Worm (Caenorhabditis elegans) whole organism, dauer: ENCODE measurements around the gene Y51A2A.6.
"Not testable (repeated sequence)": the region's sequence is repeated elsewhere in the genome, so short reads cannot be mapped to it uniquely, and the experiment has no call there.

Experiments
- unc-62 ChIP-seq: sonication (generic microtip); optimal IDR thresholded peaks from 2 replicates; lab custom pipeline; 2017; ENCODE audit warnings: missing biosample characterization, missing genetic modification reagents, missing genetic modification characterization

The Y51A2A.6 gene

ce11 chrV:18302414-18302813 lies at the start of gene Y51A2A.6:
Y51A2A.6 (plus strand) TSS chrV:18302714.
- TF ChIP-seq unc-62 (GFP tag; lab: Kevin White, UChicago) = not testable (repeated sequence)

DNA sequence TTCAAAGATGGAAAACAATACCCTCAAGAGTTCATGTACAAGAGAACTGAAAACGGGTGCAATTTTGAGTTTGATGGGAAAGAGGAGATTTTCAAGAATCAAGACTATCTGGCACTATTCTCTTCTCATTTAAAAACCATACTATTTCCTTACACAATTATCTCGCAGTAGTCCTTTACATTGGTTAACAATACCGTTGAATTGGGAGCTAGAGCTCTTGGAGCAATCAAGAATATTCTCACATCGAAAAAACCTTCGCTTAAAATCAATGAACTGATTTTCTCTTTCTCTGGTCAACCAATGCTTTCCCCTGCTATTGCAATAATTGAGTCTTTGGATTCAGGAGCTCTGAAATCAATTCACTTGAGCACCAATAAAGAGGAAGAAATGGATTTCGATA lies 49.0 kb upstream of the Y51A2A.6 start, which contains the start of gene R10E8.2:
Gene R10E8.2, plus strand, starts transcription at position 301 of the 400 bp plus-strand sequence.
- no peak for TF ChIP-seq unc-62 (GFP tag; lab: Kevin White, UChicago)

- no peak for TF ChIP-seq unc-62 (GFP tag; lab: Kevin White, UChicago)
These were observed 48.0 kb upstream of the Y51A2A.6 start, which contains the start of gene R10E8.5 for ce11 chrV:18254483-18254882. R10E8.5 (plus strand) TSS chrV:18254783.

ce11 chrV:18265514-18265913 lies 37.0 kb upstream of the Y51A2A.6 start:
- TF ChIP-seq unc-62 (GFP tag; lab: Kevin White, UChicago) = no peak

DNA sequence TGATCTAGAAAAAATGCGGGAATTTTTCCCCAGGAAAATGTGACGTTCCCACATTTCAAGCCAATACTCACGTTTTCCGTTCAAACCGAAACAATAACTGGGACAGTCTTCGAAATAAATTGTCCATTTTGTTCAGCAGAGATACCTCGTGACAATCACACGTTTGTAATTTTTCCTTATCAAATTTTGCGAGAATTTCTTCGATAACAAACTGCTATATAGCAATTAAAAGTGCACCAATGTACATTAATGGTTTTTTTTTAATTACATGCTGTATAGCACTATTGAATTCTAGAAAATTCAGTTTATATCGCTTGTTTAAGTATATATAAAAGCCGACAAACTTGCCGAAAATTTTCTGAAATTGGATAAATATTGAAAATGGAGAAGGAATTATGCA lies 36.3 kb upstream of the Y51A2A.6 start, which contains the start of gene R10E8.6:
Gene R10E8.6, minus strand, starts transcription at position 154 of the 400 bp plus-strand sequence.
- TF ChIP-seq unc-62 (GFP tag; lab: Kevin White, UChicago) = no peak

DNA sequence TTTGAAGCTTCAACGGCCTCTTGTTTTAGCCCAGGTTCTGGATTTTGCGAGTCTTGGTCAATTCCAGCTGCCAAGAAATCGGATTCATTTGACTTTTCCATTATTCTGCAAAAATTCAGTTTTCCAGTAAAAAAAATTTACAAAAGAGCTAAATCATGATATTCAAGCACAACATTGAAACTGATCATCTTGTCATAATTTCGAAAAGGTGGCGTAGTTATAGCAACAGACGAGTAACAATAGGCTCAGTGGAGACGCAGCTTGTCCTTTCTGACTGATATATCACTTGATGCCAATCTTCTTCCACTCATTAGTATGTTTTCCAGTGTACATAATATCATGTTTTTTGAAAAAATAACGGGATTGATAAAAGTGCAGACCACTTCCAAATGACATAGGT lies 33.8 kb upstream of the Y51A2A.6 start, which contains the start of gene fbxa-213:
Gene fbxa-213, minus strand, starts transcription at position 101 of the 400 bp plus-strand sequence.
- TF ChIP-seq unc-62 (GFP tag; lab: Kevin White, UChicago) = no peak

DNA sequence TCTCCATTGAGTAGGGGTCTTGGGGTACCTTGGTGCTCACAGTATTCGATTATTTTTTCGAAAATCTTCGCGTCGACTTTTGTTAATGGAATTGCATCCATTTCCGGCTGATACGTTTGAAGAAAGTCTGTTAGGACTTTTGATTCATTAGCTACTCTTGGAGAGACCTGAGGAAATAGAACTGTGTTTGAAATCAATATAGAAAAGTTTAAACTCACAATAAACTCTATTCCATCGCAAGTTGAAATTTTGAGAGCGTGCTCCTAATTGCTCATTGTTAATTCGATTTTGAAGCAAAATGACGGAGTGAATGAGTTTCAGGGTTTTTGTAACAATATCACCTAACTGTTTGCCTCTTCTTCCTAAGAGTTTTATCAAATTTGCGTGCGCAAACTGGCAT lies 32.6 kb upstream of the Y51A2A.6 start, which contains the start of gene skr-6:
Gene skr-6, minus strand, starts transcription at position 101 of the 400 bp plus-strand sequence.
- TF ChIP-seq unc-62 (GFP tag; lab: Kevin White, UChicago) = no peak

DNA sequence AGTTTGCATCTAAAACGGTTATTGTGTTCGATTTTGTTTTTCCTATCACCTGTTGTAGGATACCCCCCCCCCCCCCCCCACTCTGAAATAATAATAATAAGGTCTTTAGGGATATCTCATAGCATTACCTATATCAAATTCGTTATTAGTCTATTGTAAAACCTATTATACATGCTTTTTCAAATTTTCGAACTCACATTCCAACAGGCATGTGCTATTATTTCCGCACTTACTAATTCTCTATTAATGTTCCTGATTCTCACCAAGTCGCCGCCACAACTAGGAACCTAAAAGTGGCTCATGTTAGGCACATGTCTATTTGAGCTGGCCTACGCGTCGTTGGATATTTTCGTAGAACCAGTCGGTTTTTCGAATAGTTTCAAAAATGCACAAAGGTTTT lies 32.1 kb upstream of the Y51A2A.6 start, which contains the start of gene Y37H2C.4:
Gene Y37H2C.4, plus strand, starts transcription at position 301 of the 400 bp plus-strand sequence.
- TF ChIP-seq unc-62 (GFP tag; lab: Kevin White, UChicago) = no peak

ce11 chrV:18280778-18281177 lies 21.7 kb upstream of the Y51A2A.6 start, which contains the start of gene Y51A2A.16:
Y51A2A.16 (minus strand) TSS chrV:18280878.
- no peak for TF ChIP-seq unc-62 (GFP tag; lab: Kevin White, UChicago)

ce11 chrV:18282597-18282996 lies 19.9 kb upstream of the Y51A2A.6 start, which contains the start of gene clec-247:
clec-247 (plus strand) TSS chrV:18282897.
- TF ChIP-seq unc-62 (GFP tag; lab: Kevin White, UChicago) = no peak

ce11 chrV:18290642-18291041 lies 11.9 kb upstream of the Y51A2A.6 start, which contains the start of gene Y51A2A.4:
Y51A2A.4 (plus strand) TSS chrV:18290942.
- TF ChIP-seq unc-62 (GFP tag; lab: Kevin White, UChicago) = no peak

ce11 chrV:18292295-18292694 lies 10.2 kb upstream of the Y51A2A.6 start, which contains the start of gene Y51A2A.12:
Y51A2A.12 (plus strand) TSS chrV:18292595.
- TF ChIP-seq unc-62 (GFP tag; lab: Kevin White, UChicago) = no peak

DNA sequence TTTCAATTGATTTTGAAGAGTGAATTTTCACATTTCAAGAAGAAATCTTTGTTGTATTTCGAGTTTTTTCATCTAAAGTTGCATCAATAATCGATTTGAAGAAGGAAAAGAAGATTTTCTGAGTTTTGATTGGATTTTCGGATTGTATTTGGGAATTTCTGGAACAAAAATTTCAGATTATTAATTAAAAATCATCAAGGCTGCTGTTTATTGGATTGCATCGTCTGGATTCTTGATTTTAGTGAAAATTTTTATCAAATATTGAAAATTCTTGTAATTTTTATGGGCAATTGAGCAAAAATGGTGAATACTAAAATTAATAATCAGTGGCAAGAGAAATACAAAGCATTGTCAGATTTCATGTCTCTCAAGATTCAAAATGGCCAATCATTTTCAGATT lies 4.0 kb upstream of the Y51A2A.6 start, which contains the start of gene Y51A2A.5:
Gene Y51A2A.5, plus strand, starts transcription at position 301 of the 400 bp plus-strand sequence.
- no peak for TF ChIP-seq unc-62 (GFP tag; lab: Kevin White, UChicago)

DNA sequence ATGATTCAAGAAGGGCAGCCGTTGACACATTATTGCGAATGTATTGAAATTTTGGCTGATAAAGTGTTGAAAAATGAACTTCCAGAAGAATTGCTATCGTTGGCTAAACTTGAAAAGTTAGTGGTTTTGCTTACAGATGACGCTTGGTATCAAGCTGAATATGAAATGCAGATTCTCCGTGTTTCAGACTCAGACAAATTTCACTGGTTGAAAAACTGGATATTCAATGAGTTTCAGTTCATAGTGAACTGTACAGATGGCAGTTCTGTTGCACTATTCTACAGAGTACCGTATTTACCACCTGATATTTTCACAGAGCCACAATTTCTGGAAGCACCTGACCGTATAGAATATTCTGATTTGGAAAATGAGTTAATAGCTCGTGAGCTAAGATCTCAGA lies 3.2 kb upstream of the Y51A2A.6 start:
- no peak for TF ChIP-seq unc-62 (GFP tag; lab: Kevin White, UChicago)

ce11 chrV:18318312-18318711 lies 15.8 kb downstream of the Y51A2A.6 start, which contains the start of gene fbxb-119:
fbxb-119 (plus strand) TSS chrV:18318612.
- no peak for TF ChIP-seq unc-62 (GFP tag; lab: Kevin White, UChicago)

- no peak for TF ChIP-seq unc-62 (GFP tag; lab: Kevin White, UChicago)
These were observed 20.7 kb downstream of the Y51A2A.6 start, which contains the start of gene B0462.5 for ce11 chrV:18323231-18323630. B0462.5 (minus strand) TSS chrV:18323331.

ce11 chrV:18324525-18324924 lies 22.0 kb downstream of the Y51A2A.6 start:
- no peak for TF ChIP-seq unc-62 (GFP tag; lab: Kevin White, UChicago)
